Worm (Caenorhabditis elegans) whole organism, midembryonic: ENCODE results near the gene gst-18.

Experiments used
- T22C8.4 ChIP-seq: fragments of 200-800 bp; sonication (Bioruptor generic); IDR thresholded peaks from 2 replicates; pipeline ENCODE4 v1.3.6; 2022; ENCODE audit warnings: missing genetic modification characterization, missing compliant biosample characterization
- cog-1 ChIP-seq: sonication (generic microtip); optimal IDR thresholded peaks from 2 replicates; lab custom pipeline; 2016; ENCODE audit warnings: missing genetic modification characterization, missing compliant biosample characterization
- flt-1 ChIP-seq: fragments of 200-800 bp; sonication (Bioruptor generic); IDR thresholded peaks from 2 replicates; pipeline ENCODE4 v1.3.6; 2022; ENCODE audit warnings: missing genetic modification characterization, missing compliant biosample characterization
- klf-2 ChIP-seq: fragments of 200-800 bp; sonication (Bioruptor generic); conservative IDR thresholded peaks from 2 replicates; pipeline ENCODE4 v1.3.6; 2022; ENCODE audit warnings: missing genetic modification reagents, missing genetic modification characterization, missing compliant biosample characterization
- med-1 ChIP-seq: sonication (generic microtip); optimal IDR thresholded peaks from 2 replicates; lab custom pipeline; 2017; ENCODE audit warnings: missing genetic modification characterization, mild to moderate bottlenecking, missing compliant biosample characterization, antibody characterized with exemption, missing genetic modification reagents; ENCODE audit not compliant: insufficient read depth
- ref-1 ChIP-seq: fragments of 200-800 bp; sonication (Bioruptor generic); conservative IDR thresholded peaks from 2 replicates; pipeline ENCODE4 v1.3.6; 2022; ENCODE audit warnings: missing genetic modification reagents, missing genetic modification characterization, missing compliant biosample characterization
- tab-1 ChIP-seq: fragments of 200-800 bp; sonication (Bioruptor generic); IDR thresholded peaks from 2 replicates; pipeline ENCODE4 v1.3.6; 2022; ENCODE audit warnings: missing genetic modification characterization, missing compliant biosample characterization
- ztf-23 ChIP-seq: fragments of 200-800 bp; sonication (Bioruptor generic); IDR thresholded peaks from 2 replicates; pipeline ENCODE4 v1.3.6; 2022; ENCODE audit warnings: missing genetic modification reagents, missing genetic modification characterization, missing compliant biosample characterization
- ztf-29 ChIP-seq: fragments of 200-800 bp; sonication (Bioruptor generic); IDR thresholded peaks from 2 replicates; pipeline ENCODE4 v1.3.6; 2022; ENCODE audit warnings: missing genetic modification reagents, missing genetic modification characterization, missing compliant biosample characterization

Gene gst-18

DNA sequence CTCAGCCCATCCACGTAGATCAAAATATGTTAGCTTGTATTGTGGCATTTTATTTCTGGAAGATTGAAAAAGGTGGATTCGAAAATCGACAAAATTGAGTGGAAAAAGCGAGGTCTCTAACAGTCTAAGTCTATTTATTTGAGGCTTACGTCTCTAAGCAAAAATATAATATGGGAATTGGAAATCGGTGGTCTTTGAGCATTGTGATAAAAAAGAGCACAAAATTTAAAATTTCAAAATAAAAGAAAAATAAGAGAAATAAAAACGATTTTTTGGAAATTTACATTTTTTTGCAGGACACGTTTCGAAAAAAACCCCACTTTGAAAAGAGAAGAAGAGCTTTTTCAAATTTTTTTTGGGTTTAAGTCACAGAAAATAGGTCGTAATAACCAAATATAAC is 17.6 kb downstream of the gst-18 start, which contains the start of gene gst-15:
Gene gst-15, minus strand, starts transcription at position 101 of the 400 bp plus-strand sequence.
- TF ChIP-seq cog-1 (tag; lab: Kevin White, UChicago) = no peak

ce11 chrII:13611186-13611585 is 19.5 kb downstream of the gst-18 start, which contains the start of gene gst-24:
gst-24 (minus strand) TSS chrII:13611366.
- TF ChIP-seq med-1 (no peak), flt-1 (no peak), ztf-23 (GFP tag; lab: Robert Waterston, UW) (no peak), T22C8.4 (GFP tag; lab: Robert Waterston, UW) (no peak), tab-1 (GFP tag; lab: Robert Waterston, UW) (no peak), ref-1 (GFP tag; lab: Robert Waterston, UW) (no peak), klf-2 (GFP tag; lab: Robert Waterston, UW) (no peak), ztf-29 (GFP tag; lab: Robert Waterston, UW) (no peak), cog-1 (tag; lab: Kevin White, UChicago) (no peak)

DNA sequence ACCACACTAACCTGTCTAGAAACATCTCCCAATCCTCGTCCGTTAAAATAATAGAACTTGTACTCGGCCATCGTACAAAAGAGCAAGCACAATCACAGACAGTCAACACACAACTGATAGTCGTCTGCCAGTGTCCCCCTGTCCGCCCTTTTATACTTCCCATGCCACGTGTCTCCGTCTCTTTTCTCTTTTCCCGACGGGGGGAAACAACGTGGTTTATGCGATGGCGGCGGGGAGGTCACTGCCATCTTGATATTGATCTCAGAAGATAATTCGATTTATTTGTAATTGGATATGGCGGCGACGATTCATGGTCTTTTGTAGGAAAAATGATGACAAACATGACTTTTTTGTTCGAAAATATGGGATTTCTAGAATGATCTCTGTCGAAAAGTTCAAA is 21.0 kb downstream of the gst-18 start, which contains the start of gene gst-20:
Gene gst-20, minus strand, starts transcription at position 170 of the 400 bp plus-strand sequence.
- TF ChIP-seq med-1 = no peak
- no peak for TF ChIP-seq T22C8.4 (GFP tag; lab: Robert Waterston, UW)
- TF ChIP-seq flt-1 = no peak
- no peak for TF ChIP-seq cog-1 (tag; lab: Kevin White, UChicago)
- no peak for TF ChIP-seq ref-1 (GFP tag; lab: Robert Waterston, UW)
- no peak for TF ChIP-seq ztf-23 (GFP tag; lab: Robert Waterston, UW)
- TF ChIP-seq tab-1 (GFP tag; lab: Robert Waterston, UW) = no peak
- no peak for TF ChIP-seq ztf-29 (GFP tag; lab: Robert Waterston, UW)
- TF ChIP-seq klf-2 (GFP tag; lab: Robert Waterston, UW) = no peak

- no peak for TF ChIP-seq tab-1 (GFP tag; lab: Robert Waterston, UW)
- TF ChIP-seq cog-1 (tag; lab: Kevin White, UChicago) = no peak
- no peak for TF ChIP-seq med-1
- no peak for TF ChIP-seq ztf-29 (GFP tag; lab: Robert Waterston, UW)
- TF ChIP-seq flt-1 = no peak
- no peak for TF ChIP-seq T22C8.4 (GFP tag; lab: Robert Waterston, UW)
- TF ChIP-seq ref-1 (GFP tag; lab: Robert Waterston, UW) = no peak
- TF ChIP-seq klf-2 (GFP tag; lab: Robert Waterston, UW) = no peak
- TF ChIP-seq ztf-23 (GFP tag; lab: Robert Waterston, UW) = no peak
These were observed 29.8 kb downstream of the gst-18 start, which contains the start of gene csp-1 for ce11 chrII:13600904-13601303. csp-1 (plus strand) TSS chrII:13601204.

DNA sequence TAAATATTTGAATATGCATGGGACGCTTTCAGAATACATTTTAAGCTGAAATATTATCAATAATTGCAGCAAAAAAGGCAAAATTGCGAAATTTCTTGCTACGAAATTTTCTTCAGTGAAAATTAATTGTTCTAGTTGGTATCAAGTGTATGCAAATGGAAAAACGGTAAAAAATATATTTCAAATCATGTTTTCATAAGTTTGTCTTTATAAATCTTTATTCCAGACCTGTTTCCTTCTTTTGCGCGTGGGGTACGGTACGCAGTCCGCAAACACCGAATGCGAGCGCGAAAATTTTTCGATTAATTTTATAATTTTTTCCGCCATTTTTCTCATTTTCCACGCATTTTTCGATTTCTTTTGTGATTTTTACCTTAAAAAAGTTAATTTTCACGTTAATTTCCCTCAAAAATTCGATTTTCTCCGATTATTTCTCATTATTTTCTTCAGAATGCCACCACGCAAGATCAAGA is 34.1 kb downstream of the gst-18 start, which contains the start of the genes fbxc-23 and csc-1:
Gene fbxc-23, minus strand, starts transcription at position 51 of the 473 bp plus-strand sequence.
Gene csc-1, plus strand, starts transcription at position 451 of the 473 bp plus-strand sequence.
- no peak for TF ChIP-seq T22C8.4 (GFP tag; lab: Robert Waterston, UW)
- no peak for TF ChIP-seq tab-1 (GFP tag; lab: Robert Waterston, UW)
- TF ChIP-seq ztf-29 (GFP tag; lab: Robert Waterston, UW) = no peak
- TF ChIP-seq cog-1 (tag; lab: Kevin White, UChicago) = no peak
- no peak for TF ChIP-seq flt-1
- TF ChIP-seq med-1 = no peak

DNA sequence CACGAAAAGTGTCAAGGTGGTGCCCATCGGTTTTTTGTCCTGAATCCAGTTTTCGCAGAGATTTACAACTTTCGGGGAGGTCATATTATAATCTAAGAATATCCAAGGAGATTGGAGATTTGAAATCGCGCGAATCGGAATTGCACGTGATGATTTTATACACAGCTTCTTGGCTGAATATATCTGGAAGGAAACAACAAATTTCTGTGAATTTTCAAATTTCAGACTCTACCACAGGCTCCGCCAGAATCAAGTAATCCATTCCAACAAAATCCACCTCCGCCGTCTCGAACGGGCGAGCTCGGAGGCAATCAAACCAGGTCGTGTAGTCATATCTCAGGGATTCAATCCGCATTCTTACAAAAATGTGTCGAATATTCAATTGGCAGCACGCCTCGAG is 35.4 kb downstream of the gst-18 start:
- TF ChIP-seq ztf-23 (GFP tag; lab: Robert Waterston, UW) = no peak
- TF ChIP-seq flt-1 = no peak
- no peak for TF ChIP-seq T22C8.4 (GFP tag; lab: Robert Waterston, UW)
- TF ChIP-seq cog-1 (tag; lab: Kevin White, UChicago) = no peak
- TF ChIP-seq klf-2 (GFP tag; lab: Robert Waterston, UW) = no peak
- no peak for TF ChIP-seq med-1
- no peak for TF ChIP-seq tab-1 (GFP tag; lab: Robert Waterston, UW)

DNA sequence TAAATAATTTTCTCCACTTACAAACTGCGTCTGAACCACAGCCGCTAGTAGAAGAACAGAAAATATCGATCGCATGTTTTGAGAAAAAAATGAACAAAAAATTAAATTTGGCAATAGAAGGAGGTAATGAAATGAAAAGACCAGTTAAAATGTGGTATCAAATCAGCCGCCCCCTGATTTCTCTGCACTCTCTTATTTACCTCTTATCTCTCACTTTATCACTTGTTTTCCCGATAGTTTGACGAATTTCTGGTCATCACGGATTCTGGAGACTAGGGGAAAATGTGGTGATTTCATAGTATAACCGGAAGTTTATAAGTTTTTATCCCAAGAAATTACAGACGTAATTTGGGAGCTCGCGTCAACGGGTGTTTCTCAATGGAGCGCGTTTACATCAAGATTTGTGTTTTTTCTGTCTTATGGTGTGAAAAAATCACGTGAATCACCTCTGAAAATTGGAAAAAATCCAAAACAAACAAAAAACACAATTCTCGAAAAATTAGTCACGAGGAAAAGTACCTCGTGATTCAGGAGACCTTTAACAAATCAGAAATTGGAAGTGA is 36.9 kb downstream of the gst-18 start, which contains the start of gene clec-146:
Gene clec-146, minus strand, starts transcription at position 116 of the 563 bp plus-strand sequence.
- TF ChIP-seq T22C8.4 (GFP tag; lab: Robert Waterston, UW) = no peak
- no peak for TF ChIP-seq ztf-29 (GFP tag; lab: Robert Waterston, UW)
- no peak for TF ChIP-seq tab-1 (GFP tag; lab: Robert Waterston, UW)
- TF ChIP-seq klf-2 (GFP tag; lab: Robert Waterston, UW) = no peak
- TF ChIP-seq flt-1 = no peak
- no peak for TF ChIP-seq ref-1 (GFP tag; lab: Robert Waterston, UW)
- no peak for TF ChIP-seq ztf-23 (GFP tag; lab: Robert Waterston, UW)
- TF ChIP-seq med-1 = no peak
- no peak for TF ChIP-seq cog-1 (tag; lab: Kevin White, UChicago)

- TF ChIP-seq ztf-29 (GFP tag; lab: Robert Waterston, UW) (no peak), ztf-23 (GFP tag; lab: Robert Waterston, UW) (no peak)
These were observed 40.2 kb downstream of the gst-18 start, which contains the start of gene clec-145 for ce11 chrII:13590461-13590860. clec-145 (minus strand) TSS chrII:13590561.

DNA sequence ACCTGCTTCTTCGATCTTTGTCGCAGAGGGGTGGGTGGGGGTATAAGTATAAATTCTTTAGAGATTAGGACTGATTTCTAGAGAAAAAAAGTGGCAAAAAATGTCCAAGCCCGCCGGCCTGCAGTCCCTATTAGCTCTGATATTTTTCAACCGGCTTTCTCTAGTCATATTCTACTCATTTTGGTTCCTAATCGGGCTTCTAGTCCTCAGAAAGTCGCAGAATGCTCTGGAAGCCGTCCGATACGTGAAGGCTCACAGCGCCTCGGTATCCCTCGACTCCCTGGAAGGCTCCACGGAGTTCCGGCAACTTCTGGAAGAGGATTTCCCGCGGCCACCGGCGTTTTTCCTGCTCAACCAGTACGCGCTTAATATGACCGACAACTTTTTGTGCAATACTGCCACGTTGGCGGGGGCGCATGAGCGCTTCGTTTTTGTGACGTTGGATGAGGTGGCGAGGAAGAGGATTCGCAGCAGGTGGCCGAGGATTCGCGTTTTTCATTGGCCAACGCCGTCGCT is 45.0 kb downstream of the gst-18 start, which contains the start of gene Y48E1B.8:
Gene Y48E1B.8, plus strand, starts transcription at position 51 of the 516 bp plus-strand sequence.
- TF ChIP-seq cog-1 (tag; lab: Kevin White, UChicago) (no peak), ztf-29 (GFP tag; lab: Robert Waterston, UW) (no peak), ref-1 (GFP tag; lab: Robert Waterston, UW) (no peak), tab-1 (GFP tag; lab: Robert Waterston, UW) (no peak), ztf-23 (GFP tag; lab: Robert Waterston, UW) (no peak), flt-1 (no peak), klf-2 (GFP tag; lab: Robert Waterston, UW) (no peak), med-1 (no peak), T22C8.4 (GFP tag; lab: Robert Waterston, UW) (no peak)
